Worm (Caenorhabditis elegans): Measurements from ENCODE around the gene srz-47.

srz-47 gene

ce11 chrV:17182045-17182444, 10.1 kb downstream of the srz-47 start, which contains the start of gene srh-159:
srh-159 (plus strand) TSS chrV:17182345.
- TF ChIP-seq flt-1 (GFP tag; IDR thresholded peaks at IDR 0.05) (no peak), klf-2 (GFP tag; conservative IDR thresholded peaks at IDR 0.05) (no peak), ztf-23 (GFP tag; IDR thresholded peaks at IDR 0.05) (no peak), med-1 (GFP tag; optimal IDR thresholded peaks at IDR 0.05; ENCODE audit: insufficient read depth) (no peak), T22C8.4 (GFP tag; IDR thresholded peaks at IDR 0.05) (no peak), ztf-29 (GFP tag; IDR thresholded peaks at IDR 0.05) (no peak), cog-1 (tag; optimal IDR thresholded peaks at IDR 0.05) (no peak)

ce11 chrV:17178457-17178856, 13.7 kb downstream of the srz-47 start, which contains the start of gene srh-174:
srh-174 (plus strand) TSS chrV:17178757.
- no peak for TF ChIP-seq ztf-29 (GFP tag; IDR thresholded peaks at IDR 0.05)
- TF ChIP-seq klf-2 (GFP tag; conservative IDR thresholded peaks at IDR 0.05), result no peak
- no peak for TF ChIP-seq tab-1 (GFP tag; IDR thresholded peaks at IDR 0.05)
- TF ChIP-seq flt-1 (GFP tag; IDR thresholded peaks at IDR 0.05), result no peak
- TF ChIP-seq cog-1 (tag; optimal IDR thresholded peaks at IDR 0.05), result no peak
- TF ChIP-seq med-1 (GFP tag; optimal IDR thresholded peaks at IDR 0.05; ENCODE audit: insufficient read depth), result no peak

ce11 chrV:17177967-17178366, 14.2 kb downstream of the srz-47 start, which contains the start of gene srsx-1:
srsx-1 (minus strand) TSS chrV:17178067.
- no peak for TF ChIP-seq flt-1 (GFP tag; IDR thresholded peaks at IDR 0.05)
- no peak for TF ChIP-seq ref-1 (GFP tag; conservative IDR thresholded peaks at IDR 0.05)
- TF ChIP-seq ztf-23 (GFP tag; IDR thresholded peaks at IDR 0.05), result no peak
- no peak for TF ChIP-seq T22C8.4 (GFP tag; IDR thresholded peaks at IDR 0.05)
- no peak for TF ChIP-seq med-1 (GFP tag; optimal IDR thresholded peaks at IDR 0.05; ENCODE audit: insufficient read depth)
- TF ChIP-seq cog-1 (tag; optimal IDR thresholded peaks at IDR 0.05), result no peak
- TF ChIP-seq klf-2 (GFP tag; conservative IDR thresholded peaks at IDR 0.05), result no peak

- TF ChIP-seq flt-1 (GFP tag; IDR thresholded peaks at IDR 0.05) (no peak), tab-1 (GFP tag; IDR thresholded peaks at IDR 0.05) (no peak), cog-1 (tag; optimal IDR thresholded peaks at IDR 0.05) (no peak), ref-1 (GFP tag; conservative IDR thresholded peaks at IDR 0.05) (no peak), ztf-23 (GFP tag; IDR thresholded peaks at IDR 0.05) (no peak), med-1 (GFP tag; optimal IDR thresholded peaks at IDR 0.05; ENCODE audit: insufficient read depth) (no peak), T22C8.4 (GFP tag; IDR thresholded peaks at IDR 0.05) (no peak), ztf-29 (GFP tag; IDR thresholded peaks at IDR 0.05) (no peak)
Observed at ce11 chrV:17173738-17174137, 18.4 kb downstream of the srz-47 start, which contains the start of gene srbc-25. srbc-25 (plus strand) TSS chrV:17174038.

ce11 chrV:17171551-17171950, 20.6 kb downstream of the srz-47 start, which contains the start of gene srbc-26:
srbc-26 (plus strand) TSS chrV:17171851.
- TF ChIP-seq flt-1 (GFP tag; IDR thresholded peaks at IDR 0.05), result no peak
- no peak for TF ChIP-seq ztf-29 (GFP tag; IDR thresholded peaks at IDR 0.05)
- no peak for TF ChIP-seq T22C8.4 (GFP tag; IDR thresholded peaks at IDR 0.05)
- TF ChIP-seq ref-1 (GFP tag; conservative IDR thresholded peaks at IDR 0.05), result no peak
- TF ChIP-seq klf-2 (GFP tag; conservative IDR thresholded peaks at IDR 0.05), result no peak

ce11 chrV:17170822-17171221, 21.3 kb downstream of the srz-47 start, which contains the start of gene srw-51:
srw-51 (minus strand) TSS chrV:17170922.
- TF ChIP-seq tab-1 (GFP tag; IDR thresholded peaks at IDR 0.05), result no peak
- TF ChIP-seq med-1 (GFP tag; optimal IDR thresholded peaks at IDR 0.05; ENCODE audit: insufficient read depth), result no peak
- no peak for TF ChIP-seq ref-1 (GFP tag; conservative IDR thresholded peaks at IDR 0.05)
- no peak for TF ChIP-seq klf-2 (GFP tag; conservative IDR thresholded peaks at IDR 0.05)
- TF ChIP-seq ztf-23 (GFP tag; IDR thresholded peaks at IDR 0.05), result no peak
- TF ChIP-seq flt-1 (GFP tag; IDR thresholded peaks at IDR 0.05), result no peak
- no peak for TF ChIP-seq T22C8.4 (GFP tag; IDR thresholded peaks at IDR 0.05)
- no peak for TF ChIP-seq ztf-29 (GFP tag; IDR thresholded peaks at IDR 0.05)
- no peak for TF ChIP-seq cog-1 (tag; optimal IDR thresholded peaks at IDR 0.05)

- TF ChIP-seq T22C8.4 (GFP tag; IDR thresholded peaks at IDR 0.05), result no peak
- no peak for TF ChIP-seq ztf-23 (GFP tag; IDR thresholded peaks at IDR 0.05)
- TF ChIP-seq med-1 (GFP tag; optimal IDR thresholded peaks at IDR 0.05; ENCODE audit: insufficient read depth), result no peak
- no peak for TF ChIP-seq tab-1 (GFP tag; IDR thresholded peaks at IDR 0.05)
- no peak for TF ChIP-seq klf-2 (GFP tag; conservative IDR thresholded peaks at IDR 0.05)
- no peak for TF ChIP-seq ref-1 (GFP tag; conservative IDR thresholded peaks at IDR 0.05)
- TF ChIP-seq flt-1 (GFP tag; IDR thresholded peaks at IDR 0.05), result no peak
- no peak for TF ChIP-seq ztf-29 (GFP tag; IDR thresholded peaks at IDR 0.05)
- no peak for TF ChIP-seq cog-1 (tag; optimal IDR thresholded peaks at IDR 0.05)
Observed at ce11 chrV:17167457-17167856, 24.7 kb downstream of the srz-47 start, which contains the start of gene srz-66. srz-66 (minus strand) TSS chrV:17167557.

ce11 chrV:17165409-17165808, 26.7 kb downstream of the srz-47 start, which contains the start of gene srh-102:
srh-102 (minus strand) TSS chrV:17165509.
- TF ChIP-seq ztf-29 (GFP tag; IDR thresholded peaks at IDR 0.05) (no peak), klf-2 (GFP tag; conservative IDR thresholded peaks at IDR 0.05) (no peak), T22C8.4 (GFP tag; IDR thresholded peaks at IDR 0.05) (no peak), cog-1 (tag; optimal IDR thresholded peaks at IDR 0.05) (no peak), ref-1 (GFP tag; conservative IDR thresholded peaks at IDR 0.05) (no peak), flt-1 (GFP tag; IDR thresholded peaks at IDR 0.05) (no peak), ztf-23 (GFP tag; IDR thresholded peaks at IDR 0.05) (no peak), med-1 (GFP tag; optimal IDR thresholded peaks at IDR 0.05; ENCODE audit: insufficient read depth) (no peak), tab-1 (GFP tag; IDR thresholded peaks at IDR 0.05) (no peak)

ce11 chrV:17159430-17159924, 32.7 kb downstream of the srz-47 start, which contains the start of gene F40D4.12:
F40D4.12 (plus strand) TSS chrV:17159874.
- TF ChIP-seq klf-2 (GFP tag; conservative IDR thresholded peaks at IDR 0.05) (no peak), ztf-23 (GFP tag; IDR thresholded peaks at IDR 0.05) (no peak), med-1 (GFP tag; optimal IDR thresholded peaks at IDR 0.05; ENCODE audit: insufficient read depth) (no peak), ref-1 (GFP tag; conservative IDR thresholded peaks at IDR 0.05) (no peak), tab-1 (GFP tag; IDR thresholded peaks at IDR 0.05) (no peak), flt-1 (GFP tag; IDR thresholded peaks at IDR 0.05) (no peak)

- TF ChIP-seq cog-1 (tag; optimal IDR thresholded peaks at IDR 0.05) (no peak), ref-1 (GFP tag; conservative IDR thresholded peaks at IDR 0.05) (no peak), T22C8.4 (GFP tag; IDR thresholded peaks at IDR 0.05) (no peak), ztf-29 (GFP tag; IDR thresholded peaks at IDR 0.05) (no peak), tab-1 (GFP tag; IDR thresholded peaks at IDR 0.05) (no peak)
Observed at ce11 chrV:17157154-17157553, 35.0 kb downstream of the srz-47 start, which contains the start of gene F40D4.13. F40D4.13 (minus strand) TSS chrV:17157254.

All from whole organism, midembryonic.